Fruit fly (Drosophila melanogaster) whole organism, embryonic: Measurements from ENCODE around the gene Fnta.
A peak's percentile ranks its signal among the peaks of the same experiment; 100 is the strongest.

Experiments
- Bteb2 ChIP-seq: fragments of 200-800 bp; sonication (Bioruptor generic); optimal IDR thresholded peaks from 2 replicates; lab custom pipeline; 2016; ENCODE audit warnings: missing biosample characterization, missing genetic modification characterization
- CG10267 ChIP-seq: fragments of 200-800 bp; sonication (Bioruptor generic); optimal IDR thresholded peaks from 2 replicates; lab custom pipeline; 2018; ENCODE audit warnings: missing biosample characterization, mild to moderate bottlenecking, missing genetic modification characterization, moderate library complexity
- CG10654 ChIP-seq: fragments of 200-800 bp; sonication (Bioruptor generic); optimal IDR thresholded peaks from 2 replicates; lab custom pipeline; 2016; ENCODE audit warnings: missing biosample characterization, missing genetic modification characterization
- CG10959 ChIP-seq: fragments of 200-800 bp; sonication (Bioruptor generic); IDR thresholded peaks from 2 replicates; pipeline ENCODE4 v1.3.6; 2022; ENCODE audit warnings: missing biosample characterization, missing genetic modification characterization
- CG12391 ChIP-seq: fragments of 200-800 bp; sonication (Bioruptor generic); optimal IDR thresholded peaks from 3 replicates; lab custom pipeline; 2018; ENCODE audit warnings: missing biosample characterization, mild to moderate bottlenecking, missing genetic modification characterization, moderate library complexity
- CG17612 ChIP-seq: fragments of 200-800 bp; sonication (Bioruptor generic); IDR thresholded peaks from 2 replicates; pipeline ENCODE4 v1.3.6; 2022; ENCODE audit warnings: missing biosample characterization, missing genetic modification characterization
- CG3281 ChIP-seq: fragments of 200-800 bp; sonication (Bioruptor generic); optimal IDR thresholded peaks from 3 replicates; lab custom pipeline; 2017; ENCODE audit warnings: missing biosample characterization, mild to moderate bottlenecking, missing genetic modification characterization
- CG33557 ChIP-seq: fragments of 200-800 bp; sonication (Bioruptor generic); optimal IDR thresholded peaks from 2 replicates; lab custom pipeline; 2019; ENCODE audit warnings: missing biosample characterization, mild to moderate bottlenecking, missing genetic modification characterization, moderate library complexity
- CG6254 ChIP-seq: fragments of 200-800 bp; sonication (Bioruptor generic); optimal IDR thresholded peaks from 3 replicates; lab custom pipeline; 2017; ENCODE audit warnings: mild to moderate bottlenecking, missing biosample characterization, missing genetic modification reagents, missing genetic modification characterization
- CG8089 ChIP-seq: fragments of 200-800 bp; sonication (Bioruptor generic); optimal IDR thresholded peaks from 3 replicates; lab custom pipeline; 2016; ENCODE audit warnings: missing biosample characterization, missing genetic modification characterization
- CG8388 ChIP-seq: fragments of 200-800 bp; sonication (Bioruptor generic); optimal IDR thresholded peaks from 2 replicates; lab custom pipeline; 2019; ENCODE audit warnings: missing biosample characterization, mild to moderate bottlenecking, missing genetic modification characterization, moderate library complexity
- Deaf1 ChIP-seq: fragments of 200-800 bp; optimal IDR thresholded peaks from 3 replicates; lab custom pipeline; 2019; ENCODE audit warnings: missing biosample characterization, mild to moderate bottlenecking, missing genetic modification characterization, moderate library complexity
- E2f2 ChIP-seq: fragments of 200-800 bp; sonication (Bioruptor generic); IDR thresholded peaks from 2 replicates; pipeline ENCODE4 v1.3.6; 2022; ENCODE audit warnings: missing biosample characterization, missing genetic modification characterization
- Elba2 ChIP-seq: fragments of 200-800 bp; sonication (Bioruptor generic); optimal IDR thresholded peaks from 3 replicates; lab custom pipeline; 2016; ENCODE audit warnings: missing biosample characterization, missing genetic modification characterization
- Ets97D ChIP-seq: fragments of 200-800 bp; sonication (Bioruptor generic); optimal IDR thresholded peaks from 3 replicates; lab custom pipeline; 2016; ENCODE audit warnings: missing biosample characterization, missing genetic modification characterization
- Fer3 ChIP-seq: fragments of 200-800 bp; sonication (Bioruptor generic); optimal IDR thresholded peaks from 2 replicates; lab custom pipeline; 2018; ENCODE audit warnings: missing biosample characterization, mild to moderate bottlenecking, missing genetic modification characterization, moderate library complexity
- Hey ChIP-seq: fragments of 200-800 bp; sonication (Bioruptor generic); optimal IDR thresholded peaks from 3 replicates; lab custom pipeline; 2018; ENCODE audit warnings: missing biosample characterization, mild to moderate bottlenecking, missing genetic modification characterization
- Lpt ChIP-seq: fragments of >200 bp; optimal IDR thresholded peaks from 2 replicates; lab custom pipeline; 2018; ENCODE audit warnings: missing biosample characterization, missing genetic modification characterization
- MESR4 ChIP-seq: fragments of 200-800 bp; sonication (Bioruptor generic); optimal IDR thresholded peaks from 2 replicates; lab custom pipeline; 2018; ENCODE audit warnings: missing biosample characterization, mild to moderate bottlenecking, missing genetic modification characterization, moderate library complexity
- MTF-1 ChIP-seq: fragments of 200-800 bp; sonication (Bioruptor generic); optimal IDR thresholded peaks from 2 replicates; lab custom pipeline; 2018; ENCODE audit warnings: missing biosample characterization, mild to moderate bottlenecking, missing genetic modification characterization, borderline replicate concordance
- Mad ChIP-seq: fragments of 200-800 bp; sonication (Bioruptor generic); optimal IDR thresholded peaks from 2 replicates; lab custom pipeline; 2016; ENCODE audit warnings: missing biosample characterization, missing genetic modification characterization
- Med ChIP-seq: fragments of 200-800 bp; sonication (Bioruptor generic); peaks from one replicate; lab custom pipeline; 2016; ENCODE audit warnings: missing biosample characterization, missing genetic modification characterization, mild to moderate bottlenecking, inconsistent platforms, moderate library complexity
- Neu2 ChIP-seq: fragments of 200-800 bp; sonication (Bioruptor generic); optimal IDR thresholded peaks from 3 replicates; lab custom pipeline; 2016; ENCODE audit warnings: missing biosample characterization, missing genetic modification characterization, borderline replicate concordance
- NfI ChIP-seq: fragments of 200-800 bp; sonication (Bioruptor generic); optimal IDR thresholded peaks from 3 replicates; lab custom pipeline; 2018; ENCODE audit warnings: missing biosample characterization, mild to moderate bottlenecking, missing genetic modification characterization, moderate library complexity
- Oli ChIP-seq: fragments of 200-800 bp; sonication (Bioruptor generic); optimal IDR thresholded peaks from 2 replicates; lab custom pipeline; 2018; ENCODE audit warnings: missing biosample characterization, mild to moderate bottlenecking, missing genetic modification characterization, moderate library complexity
- Optix ChIP-seq: fragments of 200-800 bp; sonication (Bioruptor generic); IDR thresholded peaks from 3 replicates; pipeline ENCODE4 v1.3.6; 2022; ENCODE audit warnings: missing biosample characterization, missing genetic modification characterization
- Sry-β ChIP-seq: fragments of 200-800 bp; sonication (Bioruptor generic); optimal IDR thresholded peaks from 2 replicates; lab custom pipeline; 2018; ENCODE audit warnings: missing biosample characterization, mild to moderate bottlenecking, missing genetic modification characterization, moderate library complexity
- abd-A ChIP-seq: fragments of 200-800 bp; sonication (Bioruptor generic); optimal IDR thresholded peaks from 3 replicates; lab custom pipeline; 2019; ENCODE audit warnings: missing biosample characterization, mild to moderate bottlenecking, missing genetic modification characterization, moderate library complexity
- bsh ChIP-seq, 2 experiments: fragments of 200-800 bp; sonication (Bioruptor generic); optimal IDR thresholded peaks; 2 replicates each; lab custom pipeline; 2017 to 2018; ENCODE audit warnings: mild to moderate bottlenecking in 2 of 2, missing biosample characterization in 2 of 2, missing genetic modification characterization in 2 of 2, moderate library complexity in 1 of 2
- cato ChIP-seq: fragments of 200-800 bp; sonication (Bioruptor generic); optimal IDR thresholded peaks from 2 replicates; lab custom pipeline; 2016; ENCODE audit warnings: missing biosample characterization, missing genetic modification characterization, borderline replicate concordance
- chn ChIP-seq: fragments of 200-800 bp; sonication (Bioruptor generic); optimal IDR thresholded peaks from 2 replicates; lab custom pipeline; 2016; ENCODE audit warnings: missing biosample characterization, missing genetic modification characterization
- ci ChIP-seq: fragments of 200-800 bp; sonication (Bioruptor generic); IDR thresholded peaks from 3 replicates; pipeline ENCODE4 v1.3.6; 2022; ENCODE audit warnings: missing biosample characterization, missing genetic modification characterization
- dm ChIP-seq: fragments of 200-800 bp; sonication (Bioruptor generic); optimal IDR thresholded peaks from 3 replicates; lab custom pipeline; 2016; ENCODE audit warnings: missing biosample characterization, missing genetic modification characterization
- exex ChIP-seq: fragments of 200-800 bp; sonication (Bioruptor generic); optimal IDR thresholded peaks from 4 replicates; lab custom pipeline; 2018; ENCODE audit warnings: missing biosample characterization, mild to moderate bottlenecking, missing genetic modification characterization, moderate library complexity
- grn ChIP-seq: fragments of 200-800 bp; sonication (Bioruptor generic); optimal IDR thresholded peaks from 3 replicates; lab custom pipeline; 2017; ENCODE audit warnings: missing biosample characterization, missing genetic modification characterization
- gro ChIP-seq: fragments of 200-800 bp; sonication (Bioruptor generic); optimal IDR thresholded peaks from 2 replicates; lab custom pipeline; 2016; ENCODE audit warnings: missing biosample characterization, missing genetic modification characterization
- h ChIP-seq: fragments of >200 bp; optimal IDR thresholded peaks from 2 replicates; lab custom pipeline; 2017
- hb ChIP-seq: fragments of 200-800 bp; sonication (Bioruptor generic); IDR thresholded peaks from 3 replicates; pipeline ENCODE4 v1.3.6; 2022; ENCODE audit warnings: missing biosample characterization, missing genetic modification characterization; ENCODE audit not compliant: partially characterized antibody
- hkb ChIP-seq, 2 experiments: fragments of 200-800 bp in 1 of 2; fragments of >200 bp in 1 of 2; sonication (Bioruptor generic) in 1 of 2; IDR thresholded peaks in 1 of 2; optimal IDR thresholded peaks in 1 of 2; 2 replicates each; pipeline versions ENCODE4 v1.3.6 to Lab custom; 2017 to 2022; ENCODE audit warnings: missing biosample characterization in 1 of 2, missing genetic modification characterization in 1 of 2
- kah ChIP-seq: fragments of 200-800 bp; sonication (Bioruptor generic); optimal IDR thresholded peaks from 2 replicates; lab custom pipeline; 2018; ENCODE audit warnings: missing biosample characterization, mild to moderate bottlenecking, missing genetic modification characterization
- klu ChIP-seq: fragments of 200-800 bp; sonication (Bioruptor generic); IDR thresholded peaks from 2 replicates; pipeline ENCODE4 v1.3.6; 2022; ENCODE audit warnings: missing biosample characterization, missing genetic modification characterization
- kni ChIP-seq: fragments of 200-800 bp; sonication (Bioruptor generic); optimal IDR thresholded peaks from 3 replicates; lab custom pipeline; 2017; ENCODE audit warnings: mild to moderate bottlenecking, missing biosample characterization, missing genetic modification reagents, missing genetic modification characterization
- ranshi ChIP-seq: fragments of 200-800 bp; sonication (Bioruptor generic); IDR thresholded peaks from 2 replicates; pipeline ENCODE4 v1.3.6; 2022; ENCODE audit warnings: missing biosample characterization, missing genetic modification characterization
- so ChIP-seq: fragments of 200-800 bp; sonication (Bioruptor generic); IDR thresholded peaks from 3 replicates; pipeline ENCODE4 v1.3.6; 2022; ENCODE audit warnings: missing biosample characterization, missing genetic modification characterization
- stwl ChIP-seq: fragments of 200-800 bp; sonication (Bioruptor generic); optimal IDR thresholded peaks from 3 replicates; lab custom pipeline; 2018; ENCODE audit warnings: missing biosample characterization, mild to moderate bottlenecking, missing genetic modification characterization, moderate library complexity
- toy ChIP-seq: fragments of 200-800 bp; sonication (Bioruptor generic); IDR thresholded peaks from 2 replicates; pipeline ENCODE4 v1.3.6; 2022; ENCODE audit warnings: missing biosample characterization, missing genetic modification characterization
- tup ChIP-seq: fragments of 200-800 bp; sonication (Bioruptor generic); optimal IDR thresholded peaks from 2 replicates; lab custom pipeline; 2016; ENCODE audit warnings: missing biosample characterization, mild to moderate bottlenecking, missing genetic modification characterization, moderate library complexity
- vvl ChIP-seq: fragments of 200-800 bp; sonication (Bioruptor generic); IDR thresholded peaks from 2 replicates; pipeline ENCODE4 v1.3.6; 2022; ENCODE audit warnings: missing biosample characterization, missing genetic modification characterization
- wek ChIP-seq: fragments of 200-800 bp; sonication (Bioruptor generic); optimal IDR thresholded peaks from 3 replicates; lab custom pipeline; 2018; ENCODE audit warnings: missing biosample characterization, mild to moderate bottlenecking, missing genetic modification characterization, moderate library complexity

The Fnta gene

dm6 chr2L:4793780-4794523 lies 36.5 kb downstream of the Fnta start, which contains the start of gene fipi (continued):
- TF ChIP-seq dm (GFP tag; lab: Kevin White, UChicago) (no peak), CG8089 (GFP tag; lab: Kevin White, UChicago) (no peak), Mad (no peak), Sry-β (GFP tag; lab: Kevin White, UChicago) (no peak), Elba2 (no peak), kni (GFP tag; lab: Kevin White, UChicago) (no peak), kah (GFP tag; lab: Kevin White, UChicago) (no peak), chn (GFP tag; lab: Kevin White, UChicago) (no peak), NfI (GFP tag; lab: Kevin White, UChicago) (no peak), Neu2 (GFP tag; lab: Kevin White, UChicago) (no peak), ci (GFP tag; lab: Robert Waterston, UW) (peak; percentile 61; the same call in 1 of the 3 replicates), gro (GFP tag; lab: Kevin White, UChicago) (no peak), CG3281 (no peak), CG10959 (GFP tag; lab: Robert Waterston, UW) (no peak), Fer3 (tag; lab: Kevin White, UChicago) (no peak), h (lab: Kevin White, UChicago) (no peak), CG10654 (GFP tag; lab: Kevin White, UChicago) (no peak), hb (no peak), so (GFP tag; lab: Robert Waterston, UW) (no peak), Oli (tag; lab: Kevin White, UChicago) (no peak), CG6254 (GFP tag; lab: Kevin White, UChicago) (peak; percentile 5), abd-A (tag; lab: Kevin White, UChicago) (peak; percentile 10), cato (no peak), Lpt (GFP tag; lab: Kevin White, UChicago) (no peak), wek (GFP tag; lab: Kevin White, UChicago) (no peak), grn (GFP tag; lab: Kevin White, UChicago) (no peak), Optix (GFP tag; lab: Robert Waterston, UW) (no peak), toy (GFP tag; lab: Robert Waterston, UW) (no peak), CG10267 (tag; lab: Kevin White, UChicago) (peak; percentile 34), vvl (GFP tag; lab: Robert Waterston, UW) (0 out of 2 replicates have a peak, but pooled peaks have one; percentile 43), Bteb2 (GFP tag; lab: Kevin White, UChicago) (no peak), Hey (no peak), tup (GFP tag; lab: Kevin White, UChicago) (no peak), stwl (tag; lab: Kevin White, UChicago) (no peak), ranshi (no peak), hkb (optimal IDR thresholded peaks at IDR 0.05; lab: Kevin White, UChicago) (no peak), hkb (GFP tag; IDR thresholded peaks at IDR 0.05; lab: Robert Waterston, UW) (peak; percentile 52), klu (GFP tag; lab: Robert Waterston, UW) (no peak), E2f2 (GFP tag; lab: Robert Waterston, UW) (peak; percentile 41; the same call in 1 of the 2 replicates), Deaf1 (tag; lab: Kevin White, UChicago) (peak; percentile 93), CG33557 (GFP tag; lab: Kevin White, UChicago) (no peak), Ets97D (GFP tag; lab: Kevin White, UChicago) (no peak), MESR4 (GFP tag; lab: Kevin White, UChicago) (no peak), bsh (GFP tag; optimal IDR thresholded peaks at IDR 0.05; lab: Kevin White, UChicago) (peak in 1 of 2 experiments; percentile 46), exex (tag; lab: Kevin White, UChicago) (no peak), CG12391 (tag; lab: Kevin White, UChicago) (peak; percentile 29), Med (GFP tag; lab: Kevin White, UChicago) (no peak), CG17612 (GFP tag; lab: Robert Waterston, UW) (no peak), MTF-1 (GFP tag; lab: Kevin White, UChicago) (no peak), CG8388 (GFP tag; lab: Kevin White, UChicago) (no peak)
